Worm (Caenorhabditis elegans): ENCODE measurements around the gene gbb-2.

DNA sequence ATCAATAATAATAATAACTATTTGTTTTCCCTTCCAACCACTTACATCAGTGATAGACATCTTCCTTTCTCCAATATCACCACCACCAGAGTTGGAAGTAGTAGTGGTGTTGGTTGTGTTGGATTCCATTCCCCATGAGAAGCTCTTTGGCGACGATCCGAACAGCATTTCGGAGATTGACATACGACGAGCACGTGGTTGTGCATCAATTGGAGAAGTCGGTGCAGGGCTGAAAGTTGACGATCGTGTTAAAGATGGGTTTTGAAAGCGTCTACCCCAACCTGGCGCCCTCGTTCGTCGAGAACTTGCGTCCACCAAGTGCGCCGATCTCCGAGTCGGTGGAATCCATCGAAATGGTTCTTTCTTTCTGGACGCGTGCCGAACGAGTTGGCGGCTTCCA, 37.5 kb downstream of the gbb-2 start:
- no peak for TF ChIP-seq T22C8.4 (GFP tag; IDR thresholded peaks at IDR 0.05)
- TF ChIP-seq ztf-29 (GFP tag; IDR thresholded peaks at IDR 0.05), result no peak
- no peak for TF ChIP-seq flt-1 (GFP tag; IDR thresholded peaks at IDR 0.05)
- no peak for TF ChIP-seq ztf-23 (GFP tag; IDR thresholded peaks at IDR 0.05)
- TF ChIP-seq klf-2 (GFP tag; conservative IDR thresholded peaks at IDR 0.05), result no peak
- no peak for TF ChIP-seq tab-1 (GFP tag; IDR thresholded peaks at IDR 0.05)
- no peak for TF ChIP-seq cog-1 (tag; optimal IDR thresholded peaks at IDR 0.05)
